Worm (Caenorhabditis elegans): ENCODE measurements around the gene T05A7.6.

- TF ChIP-seq ham-2 (GFP tag; optimal IDR thresholded peaks at IDR 0.05) = no peak
- TF ChIP-seq unc-62 (GFP tag; optimal IDR thresholded peaks at IDR 0.05) = no peak
- TF ChIP-seq tbx-8 (GFP tag; optimal IDR thresholded peaks at IDR 0.05) = no peak
- no peak for TF ChIP-seq ceh-39 (tag; optimal IDR thresholded peaks at IDR 0.05)
- no peak for TF ChIP-seq snpc-4 (tag; optimal IDR thresholded peaks at IDR 0.05)
- no peak for TF ChIP-seq nhr-76 (tag; optimal IDR thresholded peaks at IDR 0.05)
- no peak for TF ChIP-seq ces-1 (GFP tag; optimal IDR thresholded peaks at IDR 0.05)
- TF ChIP-seq unc-39 (tag; optimal IDR thresholded peaks at IDR 0.05) = no peak
- no peak for TF ChIP-seq pha-4 (tag; optimal IDR thresholded peaks at IDR 0.05)
- TF ChIP-seq lsy-2 (tag; optimal IDR thresholded peaks at IDR 0.05) = no peak
- no peak for TF ChIP-seq mep-1 (tag; optimal IDR thresholded peaks at IDR 0.05)
- TF ChIP-seq nhr-237 (tag; optimal IDR thresholded peaks at IDR 0.05) = no peak
- TF ChIP-seq bed-3 (GFP tag; optimal IDR thresholded peaks at IDR 0.05) = no peak
Observed at ce11 chrII:4663186-4663585, 8.4 kb downstream of the T05A7.6 start, which contains the start of gene T05A7.12.

Measured in whole organism, mixed stage, embryonic.